Worm (Caenorhabditis elegans) whole organism, L4 larva: ENCODE results near the gene fdgt-2.

Experiments
- ama-1 ChIP-seq: fragments of 150-350 bp; optimal IDR thresholded peaks from 2 replicates; lab custom pipeline; 2014; ENCODE audit warnings: inconsistent platforms, mixed read lengths
- hlh-30 ChIP-seq: sonication (generic microtip); optimal IDR thresholded peaks from 2 replicates; lab custom pipeline; 2017; ENCODE audit warnings: antibody characterized with exemption, mild to moderate bottlenecking, missing genetic modification characterization, missing compliant biosample characterization; ENCODE audit not compliant: insufficient read depth
- lsy-2 ChIP-seq, 2 experiments: fragments of 150-350 bp in 1 of 2; sonication (generic microtip) in 1 of 2; optimal IDR thresholded peaks; 2 replicates each; lab custom pipeline; 2014 to 2017; ENCODE audit warnings: missing biosample characterization in 2 of 2, missing genetic modification characterization in 2 of 2
- unc-39 ChIP-seq: sonication (generic microtip); optimal IDR thresholded peaks from 2 replicates; lab custom pipeline; 2017; ENCODE audit warnings: missing biosample characterization, missing genetic modification characterization
- zag-1 ChIP-seq: fragments of 150-350 bp; optimal IDR thresholded peaks from 2 replicates; lab custom pipeline; 2014; ENCODE audit warnings: missing biosample characterization, missing genetic modification characterization

ce11 chrII:8399064-8399463, 18.4 kb upstream of the fdgt-2 start, which contains the start of gene dod-23:
- TF ChIP-seq unc-39 (no peak), zag-1 (tag; lab: Kevin White, UChicago) (no peak), hlh-30 (tag; lab: Kevin White, UChicago) (no peak), ama-1 (lab: Kevin White, UChicago) (no peak), lsy-2 (tag; optimal IDR thresholded peaks at IDR 0.05; lab: Kevin White, UChicago) (no peak)
